Fruit fly (Drosophila melanogaster): Measurements from ENCODE around the gene Kul.
A peak's percentile ranks its signal among the peaks of the same experiment; 100 is the strongest.

Kul gene

dm6 chr3R:29716043-29716781 is 9.4 kb upstream of the Kul start (continued):
- TF ChIP-seq HLHmδ (GFP tag; optimal IDR thresholded peaks at IDR 0.05) (peak; percentile 47), Hmr (GFP tag; optimal IDR thresholded peaks at IDR 0.05) (no peak), psq (GFP tag; optimal IDR thresholded peaks at IDR 0.05) (no peak), CG31441 (GFP tag; IDR thresholded peaks at IDR 0.05) (no peak), Doc3 (GFP tag; IDR thresholded peaks at IDR 0.05; ENCODE audit: partially characterized antibody) (no peak), CG10979 (tag; optimal IDR thresholded peaks at IDR 0.05) (peak; percentile 71), Ssrp (tag; optimal IDR thresholded peaks at IDR 0.05) (no peak), Trl (optimal IDR thresholded peaks at IDR 0.05) (no peak), Trl (GFP tag; optimal IDR thresholded peaks at IDR 0.05) (no peak), CG15269 (tag; optimal IDR thresholded peaks at IDR 0.05) (no peak), ase (GFP tag; IDR thresholded peaks at IDR 0.05) (no peak), CG8359 (GFP tag; optimal IDR thresholded peaks at IDR 0.05; ENCODE audit: borderline replicate concordance) (peak; percentile 33), Hr3 (GFP tag; optimal IDR thresholded peaks at IDR 0.05) (no peak), fd96Cb (tag; optimal IDR thresholded peaks at IDR 0.05) (no peak), gro (GFP tag; optimal IDR thresholded peaks at IDR 0.05) (no peak)

dm6 chr3R:29716782-29717317 is 8.8 kb upstream of the Kul start, which contains the start of gene Obp99b:
TSS of gene Obp99b (minus strand) at chr3R:29716896.
- TF ChIP-seq eyg (GFP tag; optimal IDR thresholded peaks at IDR 0.05) (peak; percentile 68), CG17912 (GFP tag; optimal IDR thresholded peaks at IDR 0.05) (peak; percentile 90), nmo (GFP tag; optimal IDR thresholded peaks at IDR 0.05) (peak; percentile 60), CG1233 (GFP tag; optimal IDR thresholded peaks at IDR 0.05) (peak; percentile 82), trem (tag; optimal IDR thresholded peaks at IDR 0.05) (peak; percentile 46), rib (GFP tag; IDR thresholded peaks at IDR 0.05) (no peak), CG4404 (GFP tag; IDR thresholded peaks at IDR 0.05) (peak; percentile 53), CG18011 (GFP tag; optimal IDR thresholded peaks at IDR 0.05) (peak; percentile 62), CG12104 (GFP tag; optimal IDR thresholded peaks at IDR 0.05) (peak; percentile 63), CG34224 (GFP tag; IDR thresholded peaks at IDR 0.05; ENCODE audit: partially characterized antibody) (peak; percentile 17; the same call in 1 of the 3 replicates), Adf1 (GFP tag; IDR thresholded peaks at IDR 0.05) (peak; percentile 25), lmd (GFP tag; IDR thresholded peaks at IDR 0.05) (peak; percentile 65), pb (GFP tag; optimal IDR thresholded peaks at IDR 0.05) (peak; percentile 94), hkb (optimal IDR thresholded peaks at IDR 0.05) (no peak), hkb (GFP tag; IDR thresholded peaks at IDR 0.05) (peak; percentile 78), CG6689 (GFP tag; IDR thresholded peaks at IDR 0.05) (peak; percentile 76), ERR (GFP tag; optimal IDR thresholded peaks at IDR 0.05) (peak; percentile 12), HLH54F (GFP tag; optimal IDR thresholded peaks at IDR 0.05) (peak; percentile 14), sima (GFP tag; optimal IDR thresholded peaks at IDR 0.05) (no peak), CG16863 (GFP tag; optimal IDR thresholded peaks at IDR 0.05) (peak; percentile 85), CG12769 (tag; optimal IDR thresholded peaks at IDR 0.05) (peak; percentile 45), CG12942 (GFP tag; optimal IDR thresholded peaks at IDR 0.05) (peak; percentile 60), odd (GFP tag; optimal IDR thresholded peaks at IDR 0.05) (peak; percentile 83), Trl (optimal IDR thresholded peaks at IDR 0.05) (peak in 1 of 2 experiments; percentile 10), Trl (GFP tag; optimal IDR thresholded peaks at IDR 0.05) (peak; percentile 85), prd (optimal IDR thresholded peaks at IDR 0.05) (no peak), prd (GFP tag; IDR thresholded peaks at IDR 0.05) (peak; percentile 77), Ravus (GFP tag; IDR thresholded peaks at IDR 0.05) (peak; percentile 2; the same call in 1 of the 2 replicates), ash1 (GFP tag; optimal IDR thresholded peaks at IDR 0.05) (no peak), CG4617 (GFP tag; optimal IDR thresholded peaks at IDR 0.05; ENCODE audit: borderline replicate concordance) (peak; percentile 27), CG6854 (GFP tag; optimal IDR thresholded peaks at IDR 0.05) (peak; percentile 67), Six4 (GFP tag; optimal IDR thresholded peaks at IDR 0.05) (peak; percentile 63), salm (tag; optimal IDR thresholded peaks at IDR 0.05) (peak; percentile 10), CrebB (tag; optimal IDR thresholded peaks at IDR 0.05) (peak; percentile 74), CG3065 (GFP tag; optimal IDR thresholded peaks at IDR 0.05) (peak; percentile 42), CG8388 (GFP tag; optimal IDR thresholded peaks at IDR 0.05) (peak; percentile 53)

Measured in whole organism, embryonic.